Worm (Caenorhabditis elegans): ENCODE data around the gene F21H7.2.

The F21H7.2 gene

ce11 chrV:16190485-16190884 is 39.3 kb downstream of the F21H7.2 start, which contains the start of gene srh-281:
srh-281 (plus strand) TSS chrV:16190785.
- TF ChIP-seq elt-1 (tag; optimal IDR thresholded peaks at IDR 0.05), result no peak
- TF ChIP-seq fkh-2 (tag; optimal IDR thresholded peaks at IDR 0.05), result no peak
- no peak for TF ChIP-seq lin-39 (tag; optimal IDR thresholded peaks at IDR 0.05)
- no peak for TF ChIP-seq hmg-11 (tag; optimal IDR thresholded peaks at IDR 0.05)
- TF ChIP-seq aly-2 (tag; optimal IDR thresholded peaks at IDR 0.05), result no peak
- no peak for TF ChIP-seq nhr-12 (tag; optimal IDR thresholded peaks at IDR 0.05)
- TF ChIP-seq pha-4 (tag; optimal IDR thresholded peaks at IDR 0.05), result no peak
- no peak for TF ChIP-seq mdl-1 (tag; optimal IDR thresholded peaks at IDR 0.05)
- TF ChIP-seq nfya-1 (tag; optimal IDR thresholded peaks at IDR 0.05; ENCODE audit: insufficient read depth), result no peak
- no peak for TF ChIP-seq unc-62 (GFP tag; optimal IDR thresholded peaks at IDR 0.05)
- TF ChIP-seq ama-1 (optimal IDR thresholded peaks at IDR 0.05), result no peak
- no peak for TF ChIP-seq fos-1 (tag; optimal IDR thresholded peaks at IDR 0.05)
- no peak for TF ChIP-seq zag-1 (tag; optimal IDR thresholded peaks at IDR 0.05)
- TF ChIP-seq nhr-67 (tag; optimal IDR thresholded peaks at IDR 0.05), result no peak
- no peak for TF ChIP-seq R02D3.7 (tag; optimal IDR thresholded peaks at IDR 0.05)
- no peak for TF ChIP-seq unc-39 (tag; optimal IDR thresholded peaks at IDR 0.05)
- TF ChIP-seq tbx-2 (tag; optimal IDR thresholded peaks at IDR 0.05), result no peak
- no peak for TF ChIP-seq nhr-237 (tag; optimal IDR thresholded peaks at IDR 0.05)
- TF ChIP-seq eor-1 (tag; optimal IDR thresholded peaks at IDR 0.05), result no peak

ce11 chrV:16183357-16183756 is 46.4 kb downstream of the F21H7.2 start, which contains the start of gene srz-14:
srz-14 (plus strand) TSS chrV:16183657.
- TF ChIP-seq ceh-9 (tag; optimal IDR thresholded peaks at IDR 0.05), result no peak
- no peak for TF ChIP-seq nhr-25 (tag; optimal IDR thresholded peaks at IDR 0.05)
- no peak for TF ChIP-seq zag-1 (tag; optimal IDR thresholded peaks at IDR 0.05)
- no peak for TF ChIP-seq mml-1 (tag; optimal IDR thresholded peaks at IDR 0.05)
- no peak for TF ChIP-seq aly-2 (tag; optimal IDR thresholded peaks at IDR 0.05)
- TF ChIP-seq nhr-11 (tag; optimal IDR thresholded peaks at IDR 0.05), result no peak
- TF ChIP-seq nfya-1 (tag; optimal IDR thresholded peaks at IDR 0.05; ENCODE audit: insufficient read depth), result no peak
- TF ChIP-seq ZK546.5 (tag; optimal IDR thresholded peaks at IDR 0.05), result no peak
- TF ChIP-seq ceh-82 (tag; optimal IDR thresholded peaks at IDR 0.05), result no peak
- TF ChIP-seq lsy-12 (tag; optimal IDR thresholded peaks at IDR 0.05), result no peak
- no peak for TF ChIP-seq skn-1 (tag; optimal IDR thresholded peaks at IDR 0.05)
- TF ChIP-seq nhr-43 (tag; optimal IDR thresholded peaks at IDR 0.05; ENCODE audit: poor library complexity, severe bottlenecking), result no peak
- TF ChIP-seq elt-3 (tag; optimal IDR thresholded peaks at IDR 0.05), result no peak
- TF ChIP-seq ceh-16 (tag; optimal IDR thresholded peaks at IDR 0.05), result no peak
- no peak for TF ChIP-seq daf-12 (tag; optimal IDR thresholded peaks at IDR 0.05)
- TF ChIP-seq pqm-1 (tag; optimal IDR thresholded peaks at IDR 0.05), result no peak

ce11 chrV:16182918-16183317 is 46.9 kb downstream of the F21H7.2 start, which contains the start of gene srh-277:
srh-277 (plus strand) TSS chrV:16183218.
- TF ChIP-seq ztf-4 (tag; optimal IDR thresholded peaks at IDR 0.05) (no peak), nhr-77 (tag; optimal IDR thresholded peaks at IDR 0.05) (no peak), nhr-12 (tag; optimal IDR thresholded peaks at IDR 0.05) (no peak), nhr-43 (tag; optimal IDR thresholded peaks at IDR 0.05; ENCODE audit: poor library complexity, severe bottlenecking) (no peak), ZK546.5 (tag; optimal IDR thresholded peaks at IDR 0.05) (no peak), eor-1 (tag; optimal IDR thresholded peaks at IDR 0.05) (no peak), snpc-4 (tag; optimal IDR thresholded peaks at IDR 0.05) (no peak), tbx-2 (tag; optimal IDR thresholded peaks at IDR 0.05) (no peak), unc-39 (tag; optimal IDR thresholded peaks at IDR 0.05) (no peak), lsy-12 (tag; optimal IDR thresholded peaks at IDR 0.05) (no peak), nhr-67 (tag; optimal IDR thresholded peaks at IDR 0.05) (no peak)

- TF ChIP-seq nhr-77 (tag; optimal IDR thresholded peaks at IDR 0.05), result no peak
- TF ChIP-seq nhr-28 (tag; optimal IDR thresholded peaks at IDR 0.05), result no peak
Observed at ce11 chrV:16182110-16182509, 47.7 kb downstream of the F21H7.2 start, which contains the start of gene srz-13. srz-13 (plus strand) TSS chrV:16182410.

ce11 chrV:16180350-16180749 is 49.4 kb downstream of the F21H7.2 start, which contains the start of gene str-106:
str-106 (plus strand) TSS chrV:16180650.
- TF ChIP-seq mdl-1 (tag; optimal IDR thresholded peaks at IDR 0.05), result no peak
- no peak for TF ChIP-seq nhr-11 (tag; optimal IDR thresholded peaks at IDR 0.05)
- no peak for TF ChIP-seq mml-1 (tag; optimal IDR thresholded peaks at IDR 0.05)
- TF ChIP-seq nhr-12 (tag; optimal IDR thresholded peaks at IDR 0.05), result no peak
- no peak for TF ChIP-seq ceh-16 (tag; optimal IDR thresholded peaks at IDR 0.05)
- TF ChIP-seq ztf-11 (tag; optimal IDR thresholded peaks at IDR 0.05), result no peak
- no peak for TF ChIP-seq snpc-4 (tag; optimal IDR thresholded peaks at IDR 0.05)
- no peak for TF ChIP-seq nhr-76 (tag; optimal IDR thresholded peaks at IDR 0.05)
